Fruit fly (Drosophila melanogaster): ENCODE data around the gene Cds.
A peak's percentile ranks its signal among the peaks of the same experiment; 100 is the strongest.

Gene Cds

dm6 chr3L:8155324-8155723 lies 27.8 kb downstream of the Cds start (continued):
- peak in 1 of 2 experiments; percentile 44 for TF ChIP-seq Pdp1 (GFP tag; optimal IDR thresholded peaks at IDR 0.05)

- no peak for TF ChIP-seq CG1832 (GFP tag; optimal IDR thresholded peaks at IDR 0.05)
- peak; percentile 12 for TF ChIP-seq CG11504 (tag; optimal IDR thresholded peaks at IDR 0.05)
- TF ChIP-seq sens (GFP tag) = peak; percentile 57
- no peak for TF ChIP-seq CG6683 (GFP tag; optimal IDR thresholded peaks at IDR 0.05)
- peak; percentile 29 for TF ChIP-seq dmrt99B (tag; optimal IDR thresholded peaks at IDR 0.05)
- no peak for TF ChIP-seq usp (GFP tag; optimal IDR thresholded peaks at IDR 0.05)
- TF ChIP-seq Hr51 (GFP tag; optimal IDR thresholded peaks at IDR 0.05) = peak in 1 of 2 experiments; percentile 22
- peak; percentile 41; the same call in 1 of the 2 replicates for TF ChIP-seq Drgx (GFP tag; IDR thresholded peaks at IDR 0.05)
- TF ChIP-seq CG14441 (GFP tag; IDR thresholded peaks at IDR 0.05) = peak; percentile 48; the same call in 1 of the 2 replicates
- no peak for TF ChIP-seq CG17328 (GFP tag; IDR thresholded peaks at IDR 0.05)
Observed at dm6 chr3L:8156199-8156598, 28.6 kb downstream of the Cds start.

- no peak for TF ChIP-seq CG9609 (GFP tag; optimal IDR thresholded peaks at IDR 0.05)
- TF ChIP-seq CG8944 (GFP tag; optimal IDR thresholded peaks at IDR 0.05) = no peak
- TF ChIP-seq E2f2 (GFP tag; IDR thresholded peaks at IDR 0.05) = no peak
- no peak for TF ChIP-seq CG10147 (GFP tag; optimal IDR thresholded peaks at IDR 0.05)
- no peak for TF ChIP-seq CG10321 (GFP tag; IDR thresholded peaks at IDR 0.05)
- TF ChIP-seq slou (GFP tag; optimal IDR thresholded peaks at IDR 0.05) = no peak
- TF ChIP-seq nerfin-2 (GFP tag; IDR thresholded peaks at IDR 0.05; ENCODE audit: partially characterized antibody) = no peak
Observed at dm6 chr3L:8157079-8157478, 29.5 kb downstream of the Cds start.

- no peak for TF ChIP-seq bigmax (GFP tag; optimal IDR thresholded peaks at IDR 0.05)
- TF ChIP-seq Ravus (GFP tag; IDR thresholded peaks at IDR 0.05) = no peak
- TF ChIP-seq CG17385 (GFP tag; optimal IDR thresholded peaks at IDR 0.05) = peak; percentile 61
- TF ChIP-seq D19A (tag; optimal IDR thresholded peaks at IDR 0.05) = peak; percentile 29
- TF ChIP-seq az2 (GFP tag; optimal IDR thresholded peaks at IDR 0.05) = no peak
- peak; percentile 35; the same call in 1 of the 2 replicates for TF ChIP-seq MBD-R2 (GFP tag; IDR thresholded peaks at IDR 0.05)
- no peak for TF ChIP-seq CG4424 (GFP tag; optimal IDR thresholded peaks at IDR 0.05)
- TF ChIP-seq Med (GFP tag) = no peak
- peak; percentile 20 for TF ChIP-seq Nf-YC (tag; optimal IDR thresholded peaks at IDR 0.05)
- TF ChIP-seq CG34224 (GFP tag; IDR thresholded peaks at IDR 0.05; ENCODE audit: partially characterized antibody) = 0 out of 3 replicates have a peak, but pooled peaks have one; percentile 18
- TF ChIP-seq CG31365 (tag; optimal IDR thresholded peaks at IDR 0.05) = peak; percentile 54
- no peak for TF ChIP-seq gfzf (GFP tag; optimal IDR thresholded peaks at IDR 0.05)
- no peak for TF ChIP-seq CG11723 (GFP tag; optimal IDR thresholded peaks at IDR 0.05)
- no peak for TF ChIP-seq CG17361 (GFP tag; IDR thresholded peaks at IDR 0.05)
- TF ChIP-seq pzg (GFP tag; optimal IDR thresholded peaks at IDR 0.05) = peak; percentile 10
- TF ChIP-seq Myb (GFP tag; optimal IDR thresholded peaks at IDR 0.05) = peak; percentile 69
- TF ChIP-seq crp (GFP tag; optimal IDR thresholded peaks at IDR 0.05) = peak in 1 of 2 experiments; percentile 84
- TF ChIP-seq CG13287 (GFP tag; IDR thresholded peaks at IDR 0.05; ENCODE audit: partially characterized antibody) = 0 out of 2 replicates have a peak, but pooled peaks have one; percentile 14
- TF ChIP-seq row (GFP tag; IDR thresholded peaks at IDR 0.05) = no peak
- no peak for TF ChIP-seq twi (tag; optimal IDR thresholded peaks at IDR 0.05)
- peak; percentile 96 for TF ChIP-seq CG18011 (GFP tag; optimal IDR thresholded peaks at IDR 0.05)
- TF ChIP-seq CG10321 (GFP tag; IDR thresholded peaks at IDR 0.05) = peak; percentile 81
- TF ChIP-seq lbe (GFP tag; optimal IDR thresholded peaks at IDR 0.05) = peak; percentile 53
- TF ChIP-seq CG7556 (GFP tag; optimal IDR thresholded peaks at IDR 0.05) = no peak
Observed at dm6 chr3L:8158715-8159380, 31.3 kb downstream of the Cds start, which contains the start of gene CG42445. Gene CG42445, minus strand, starts transcription at chr3L:8158900.
